Fruit fly (Drosophila melanogaster): Measurements from ENCODE around the gene CG43618.
"Not testable (repeated sequence)": the region's sequence is repeated elsewhere in the genome, so short reads cannot be mapped to it uniquely, and the experiment has no call there.

Gene CG43618

dm6 chr3R:8048867-8049266, at the start of gene CG43618:
TSS of gene CG43618 (plus strand) at chr3R:8049167.
- not testable (repeated sequence) for TF ChIP-seq CG8478, CTCF (optimal IDR thresholded peaks at IDR 0.05)

dm6 chr3R:7999530-8000116, 49.3 kb upstream of the CG43618 start, which contains the start of gene PIG-H:
TSS of gene PIG-H (plus strand) at chr3R:7999832.
- TF ChIP-seq CG8478 (optimal IDR thresholded peaks at IDR 0.05) (no peak), CTCF (optimal IDR thresholded peaks at IDR 0.05) (no peak)

dm6 chr3R:8001074-8001669, 47.8 kb upstream of the CG43618 start, which contains the start of the genes Kmn2 and CG2698:
TSS of gene Kmn2 (minus strand) at chr3R:8001309.
TSS of gene CG2698 (plus strand) at chr3R:8001562.
- TF ChIP-seq CTCF (optimal IDR thresholded peaks at IDR 0.05) (no peak), CG8478 (optimal IDR thresholded peaks at IDR 0.05) (no peak)

dm6 chr3R:8007595-8008255, 41.2 kb upstream of the CG43618 start, which contains the start of gene CG2767:
TSS of gene CG2767 (minus strand) at chr3R:8008110.
- TF ChIP-seq CTCF (optimal IDR thresholded peaks at IDR 0.05) (no peak), CG8478 (optimal IDR thresholded peaks at IDR 0.05) (no peak)

- TF ChIP-seq CTCF (optimal IDR thresholded peaks at IDR 0.05): no peak
- TF ChIP-seq CG8478 (optimal IDR thresholded peaks at IDR 0.05): no peak
Measured at dm6 chr3R:8009080-8009620, 39.8 kb upstream of the CG43618 start, which contains the start of the genes CG11052 and CG3223. TSS of gene CG11052 (minus strand) at chr3R:8009297. TSS of gene CG3223 (plus strand) at chr3R:8009400.

dm6 chr3R:8013121-8014009, 35.6 kb upstream of the CG43618 start, which contains the start of the genes CG10435 and Pbp95:
TSS of gene CG10435 (minus strand) at chr3R:8013201.
TSS of gene Pbp95 (plus strand) at chr3R:8013791.
- TF ChIP-seq CG8478 (optimal IDR thresholded peaks at IDR 0.05) (no peak), CTCF (optimal IDR thresholded peaks at IDR 0.05) (no peak)

- TF ChIP-seq CG8478 (optimal IDR thresholded peaks at IDR 0.05) (no peak), CTCF (optimal IDR thresholded peaks at IDR 0.05) (no peak)
Measured at dm6 chr3R:8026515-8026914, 22.5 kb upstream of the CG43618 start.

- TF ChIP-seq CTCF (optimal IDR thresholded peaks at IDR 0.05): no peak
Measured at dm6 chr3R:8027203-8027688, 21.7 kb upstream of the CG43618 start.

dm6 chr3R:8029496-8030013, 19.4 kb upstream of the CG43618 start, which contains the start of gene ImpE3:
TSS of gene ImpE3 (minus strand) at chr3R:8029546.
- no peak for TF ChIP-seq CG8478 (optimal IDR thresholded peaks at IDR 0.05)
- no peak for TF ChIP-seq CTCF (optimal IDR thresholded peaks at IDR 0.05)

- TF ChIP-seq CG8478 (optimal IDR thresholded peaks at IDR 0.05) (no peak), CTCF (optimal IDR thresholded peaks at IDR 0.05) (no peak)
Measured at dm6 chr3R:8030151-8030899, 18.6 kb upstream of the CG43618 start, which contains the start of the genes CG10903 and CG2747. TSS of gene CG10903 (plus strand) at chr3R:8030411. TSS of gene CG2747 (minus strand) at chr3R:8030790.

dm6 chr3R:8032923-8033478, 16.0 kb upstream of the CG43618 start, which contains the start of the genes CG11035 and unc-45:
TSS of gene CG11035 (minus strand) at chr3R:8033009.
TSS of gene unc-45 (plus strand) at chr3R:8033301.
- TF ChIP-seq CTCF (optimal IDR thresholded peaks at IDR 0.05) (no peak), CG8478 (optimal IDR thresholded peaks at IDR 0.05) (no peak)

- TF ChIP-seq CTCF (optimal IDR thresholded peaks at IDR 0.05) (no peak), CG8478 (optimal IDR thresholded peaks at IDR 0.05) (no peak)
Measured at dm6 chr3R:8037896-8038295, 11.1 kb upstream of the CG43618 start.

- TF ChIP-seq CTCF (optimal IDR thresholded peaks at IDR 0.05): no peak
- TF ChIP-seq CG8478 (optimal IDR thresholded peaks at IDR 0.05): no peak
Measured at dm6 chr3R:8038927-8039326, 10.0 kb upstream of the CG43618 start.
